Fruit fly (Drosophila melanogaster): ENCODE measurements around the gene nop5.

nop5 gene

DNA sequence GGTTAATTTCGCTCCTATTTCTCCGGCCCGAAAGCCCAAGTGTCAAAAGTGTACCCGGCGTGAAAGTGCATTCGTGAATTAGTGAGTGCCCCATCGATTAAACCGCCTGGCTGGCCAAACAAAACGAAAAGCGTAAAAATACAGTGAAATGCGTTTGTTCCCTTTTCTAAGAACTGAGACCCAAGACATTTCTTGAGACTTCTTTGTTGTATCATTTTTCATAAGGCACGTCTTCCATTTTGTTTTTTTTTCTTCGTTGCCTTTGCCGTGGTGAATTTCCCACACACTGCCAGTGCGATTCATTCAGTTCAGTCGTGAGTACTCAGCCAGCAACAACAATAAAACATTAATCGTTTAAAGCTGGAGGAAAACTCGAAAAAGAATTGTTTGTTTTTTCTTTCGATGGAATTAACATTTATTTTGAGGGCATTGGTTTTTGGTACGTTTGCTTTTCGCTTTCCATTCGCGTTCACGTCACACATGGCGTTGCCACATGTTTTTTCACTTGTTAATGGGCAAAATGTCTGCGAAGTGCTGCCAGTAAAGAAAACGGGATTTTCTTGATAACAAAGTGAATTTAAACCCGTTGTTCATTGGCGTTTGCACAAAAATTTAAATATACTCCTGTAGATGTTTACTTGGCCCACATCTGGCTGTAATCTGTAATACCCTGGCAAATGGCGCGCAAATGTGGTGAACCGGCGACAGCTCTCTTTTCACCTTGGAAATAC is 3.0 kb upstream of the nop5 start (continued):
- TF ChIP-seq Hr4 (GFP tag; optimal IDR thresholded peaks at IDR 0.05): no peak
- peak; percentile 41 for TF ChIP-seq Met (GFP tag; optimal IDR thresholded peaks at IDR 0.05)
- no peak for TF ChIP-seq OdsH (GFP tag; optimal IDR thresholded peaks at IDR 0.05)
- TF ChIP-seq spab (GFP tag; optimal IDR thresholded peaks at IDR 0.05): no peak
- peak; percentile 22; the same call in 1 of the 3 replicates for TF ChIP-seq CG6163 (GFP tag; IDR thresholded peaks at IDR 0.05)
- no peak for TF ChIP-seq CG31627 (GFP tag; optimal IDR thresholded peaks at IDR 0.05)
- TF ChIP-seq CG8319 (GFP tag; optimal IDR thresholded peaks at IDR 0.05): no peak
- TF ChIP-seq CG8119 (GFP tag; IDR thresholded peaks at IDR 0.05): no peak
- no peak for TF ChIP-seq CG10669 (GFP tag; optimal IDR thresholded peaks at IDR 0.05)
- peak in 1 of 2 experiments; percentile 13 for TF ChIP-seq salr (GFP tag; optimal IDR thresholded peaks at IDR 0.05)
- TF ChIP-seq Sox102F (GFP tag; optimal IDR thresholded peaks at IDR 0.05): no peak

DNA sequence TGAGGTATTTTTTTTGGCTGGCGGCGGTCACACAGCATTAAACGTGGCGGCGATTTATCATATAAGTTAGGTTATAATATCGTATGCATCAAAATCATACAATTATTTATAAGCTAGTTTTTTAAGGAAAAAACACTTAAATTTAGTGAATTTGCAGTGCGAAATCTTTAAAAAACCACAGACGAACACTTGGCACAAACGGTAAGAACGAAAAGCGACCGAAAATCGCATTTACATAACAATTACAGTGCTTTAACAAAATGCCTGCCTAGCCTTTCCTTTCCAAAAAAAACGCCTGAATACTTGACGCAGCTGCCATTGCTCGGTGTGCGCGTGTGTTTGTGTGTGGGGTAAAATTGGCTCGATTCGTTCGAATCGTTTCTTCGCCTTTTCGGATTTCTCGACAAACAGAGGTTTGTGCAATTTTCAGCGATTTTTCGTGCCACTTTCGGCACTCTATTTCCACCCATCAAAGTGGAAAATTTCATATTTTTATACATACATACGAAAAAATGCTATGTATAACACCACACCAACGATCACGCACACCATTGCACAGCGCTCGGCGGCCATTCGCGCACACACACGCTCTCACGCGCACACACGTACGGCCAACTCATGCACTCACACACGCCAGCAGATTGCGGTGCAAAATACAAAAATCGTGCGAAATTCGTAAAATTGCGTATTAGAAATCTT is 2.3 kb upstream of the nop5 start, which contains the start of gene Hrb27C:
Hrb27C (plus strand) TSS at position 44 of the 699 bp plus-strand sequence.
- TF ChIP-seq spab (GFP tag; optimal IDR thresholded peaks at IDR 0.05) (no peak), CG7368 (GFP tag; optimal IDR thresholded peaks at IDR 0.05) (no peak), CG32006 (GFP tag; optimal IDR thresholded peaks at IDR 0.05) (no peak), Eip78C (GFP tag) (peak; percentile 31), CG34406 (GFP tag; optimal IDR thresholded peaks at IDR 0.05) (peak; percentile 14), ss (GFP tag; optimal IDR thresholded peaks at IDR 0.05) (no peak), Ets21C (GFP tag; optimal IDR thresholded peaks at IDR 0.05) (no peak), CG11762 (GFP tag; optimal IDR thresholded peaks at IDR 0.05; ENCODE audit: insufficient read depth) (no peak), Sox14 (GFP tag; optimal IDR thresholded peaks at IDR 0.05) (no peak), dsx (GFP tag; optimal IDR thresholded peaks at IDR 0.05; ENCODE audit: poor library complexity, severe bottlenecking) (no peak), CG10631 (GFP tag; optimal IDR thresholded peaks at IDR 0.05) (no peak), CG6854 (GFP tag; optimal IDR thresholded peaks at IDR 0.05) (peak; percentile 5), CG6276 (GFP tag; optimal IDR thresholded peaks at IDR 0.05) (no peak), CG16779 (tag; optimal IDR thresholded peaks at IDR 0.05) (peak; percentile 22)

DNA sequence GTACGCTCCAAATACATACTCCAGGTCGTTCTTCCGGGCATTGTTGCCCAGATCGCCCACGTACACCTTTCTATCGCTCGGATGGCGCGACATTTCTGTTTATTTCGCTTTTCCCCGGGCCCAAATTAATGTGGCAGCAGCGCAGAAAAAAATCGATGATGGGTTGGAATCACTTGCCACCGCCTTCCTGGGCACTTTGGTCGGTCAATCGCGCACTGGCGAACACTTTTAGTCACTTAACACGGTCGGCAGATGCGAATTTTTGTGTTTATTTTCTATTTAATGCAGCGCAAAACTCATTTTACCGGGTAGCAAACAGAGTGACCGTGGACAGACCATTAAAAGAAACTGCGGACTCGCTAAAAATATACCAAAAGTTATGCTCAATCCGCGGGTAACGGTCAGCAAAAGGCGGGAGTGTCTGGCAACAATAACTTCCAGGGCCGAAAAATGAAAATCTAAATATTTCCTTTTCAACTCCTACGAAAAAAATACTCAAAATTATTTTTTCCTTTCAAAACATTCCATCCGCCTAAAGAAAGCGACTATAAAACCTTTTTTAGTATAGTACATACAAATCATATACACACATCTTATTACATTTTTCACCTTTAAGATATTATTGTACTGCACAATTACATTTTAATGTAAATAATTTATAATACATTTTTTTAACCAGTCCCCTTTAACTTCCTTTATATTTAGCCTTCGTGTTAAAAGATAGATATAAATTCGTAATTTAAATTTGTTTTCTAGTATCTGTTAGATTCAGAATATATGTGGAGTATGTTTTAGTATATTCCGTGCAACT is 1.5 kb upstream of the nop5 start, which contains the start of gene x16:
x16 (minus strand) TSS at position 361 of the 811 bp plus-strand sequence.
- TF ChIP-seq Sox14 (GFP tag; optimal IDR thresholded peaks at IDR 0.05) (no peak), Eip78C (GFP tag) (peak; percentile 31), CG16779 (tag; optimal IDR thresholded peaks at IDR 0.05) (no peak), lz (GFP tag; optimal IDR thresholded peaks at IDR 0.05) (no peak), CG3919 (GFP tag; optimal IDR thresholded peaks at IDR 0.05) (no peak), CG32006 (GFP tag; optimal IDR thresholded peaks at IDR 0.05) (no peak), svp (GFP tag) (peak; percentile 63), CG8119 (GFP tag; IDR thresholded peaks at IDR 0.05) (no peak), spab (GFP tag; optimal IDR thresholded peaks at IDR 0.05) (no peak), fd59A (GFP tag; optimal IDR thresholded peaks at IDR 0.05) (no peak), esn (GFP tag; optimal IDR thresholded peaks at IDR 0.05) (no peak), CG6163 (GFP tag; IDR thresholded peaks at IDR 0.05) (no peak), CG1621 (tag; optimal IDR thresholded peaks at IDR 0.05) (peak; percentile 28), CG8632 (GFP tag; optimal IDR thresholded peaks at IDR 0.05) (no peak)

Measured in whole organism, prepupa.